Worm (Caenorhabditis elegans) whole organism, L1 larva: ENCODE data around the gene C06A1.7.
A peak's percentile ranks its signal among the peaks of the same experiment; 100 is the strongest.

Experiments used
- dpl-1 ChIP-seq, 3 experiments: fragments of 150-350 bp in 2 of 3; sonication (generic microtip) in 1 of 3; optimal IDR thresholded peaks; 2 replicates each; lab custom pipeline; 2014 to 2017; ENCODE audit warnings: missing biosample characterization in 3 of 3, missing genetic modification characterization in 3 of 3, missing genetic modification reagents in 3 of 3
- fkh-10 ChIP-seq: sonication (generic microtip); optimal IDR thresholded peaks from 2 replicates; lab custom pipeline; 2017; ENCODE audit warnings: missing biosample characterization, missing genetic modification reagents, missing genetic modification characterization
- hlh-4 ChIP-seq: sonication (generic microtip); optimal IDR thresholded peaks from 2 replicates; lab custom pipeline; 2016; ENCODE audit warnings: mild to moderate bottlenecking, missing genetic modification characterization, missing compliant biosample characterization
- lin-13 ChIP-seq: fragments of 150-350 bp; optimal IDR thresholded peaks from 2 replicates; lab custom pipeline; 2014; ENCODE audit warnings: missing biosample characterization, missing genetic modification reagents, missing genetic modification characterization
- lin-14 ChIP-seq: fragments of 200-800 bp; sonication (Bioruptor generic); optimal IDR thresholded peaks from 2 replicates; lab custom pipeline; 2018; ENCODE audit warnings: mild to moderate bottlenecking, missing genetic modification characterization, moderate library complexity, missing compliant biosample characterization
- lsy-2 ChIP-seq, 2 experiments: fragments of 150-350 bp; optimal IDR thresholded peaks; 2 replicates each; lab custom pipeline; 2014; ENCODE audit warnings: missing biosample characterization in 2 of 2, missing genetic modification characterization in 2 of 2
- nhr-28 ChIP-seq: fragments of 150-350 bp; optimal IDR thresholded peaks from 2 replicates; lab custom pipeline; 2014; ENCODE audit warnings: missing biosample characterization, missing genetic modification characterization
- snu-23 ChIP-seq: sonication (generic microtip); optimal IDR thresholded peaks from 2 replicates; lab custom pipeline; 2016; ENCODE audit warnings: missing genetic modification characterization, missing compliant biosample characterization
- sox-4 ChIP-seq: sonication (generic microtip); optimal IDR thresholded peaks from 2 replicates; lab custom pipeline; 2016; ENCODE audit warnings: missing genetic modification characterization, missing compliant biosample characterization
- sptf-1 ChIP-seq: fragments of 150-350 bp; optimal IDR thresholded peaks from 2 replicates; lab custom pipeline; 2014; ENCODE audit warnings: missing biosample characterization, missing genetic modification characterization
- zag-1 ChIP-seq: fragments of 150-350 bp; optimal IDR thresholded peaks from 2 replicates; lab custom pipeline; 2014; ENCODE audit warnings: missing biosample characterization, missing genetic modification characterization
- ztf-11 ChIP-seq, 2 experiments: sonication (generic microtip); optimal IDR thresholded peaks; 2 replicates each; lab custom pipeline; 2016 to 2017; ENCODE audit warnings: missing genetic modification characterization in 2 of 2, missing biosample characterization in 1 of 2, missing compliant biosample characterization in 1 of 2

ce11 chrII:10541923-10542486 lies 22.7 kb upstream of the C06A1.7 start, which contains the start of gene pro-1:
- TF ChIP-seq ztf-11 (tag; optimal IDR thresholded peaks at IDR 0.05; lab: Kevin White, UChicago) (peak in 1 of 2 experiments; percentile 62), hlh-4 (tag; lab: Kevin White, UChicago) (no peak), zag-1 (no peak), sox-4 (tag; lab: Kevin White, UChicago) (no peak), dpl-1 (GFP tag; optimal IDR thresholded peaks at IDR 0.05; lab: Kevin White, UChicago) (peak; percentile 53 to 76 (median 67)), nhr-28 (tag; lab: Kevin White, UChicago) (no peak), sptf-1 (tag; lab: Kevin White, UChicago) (no peak), lin-13 (peak; percentile 77), lin-14 (GFP tag; lab: Kevin White, UChicago) (peak; percentile 70), snu-23 (GFP tag; lab: Kevin White, UChicago) (peak; percentile 84), lsy-2 (tag; optimal IDR thresholded peaks at IDR 0.05; lab: Kevin White, UChicago) (peak; percentile 82), fkh-10 (GFP tag; lab: Kevin White, UChicago) (no peak)
